Worm (Caenorhabditis elegans): ENCODE data around the gene F17C11.11.

Gene F17C11.11

ce11 chrV:10904795-10905194 lies 33.8 kb downstream of the F17C11.11 start:
- peak; percentile 6 for TF ChIP-seq unc-120 (tag; optimal IDR thresholded peaks at IDR 0.05; ENCODE audit: poor library complexity, severe bottlenecking)
- peak; percentile 68 for TF ChIP-seq ces-1 (GFP tag; optimal IDR thresholded peaks at IDR 0.05)
- TF ChIP-seq flh-1 (GFP tag; optimal IDR thresholded peaks at IDR 0.05) = no peak

- TF ChIP-seq ceh-39 (tag; optimal IDR thresholded peaks at IDR 0.05) = no peak
- TF ChIP-seq ceh-43 (GFP tag; optimal IDR thresholded peaks at IDR 0.05) = no peak
- TF ChIP-seq drap-1 (GFP tag; optimal IDR thresholded peaks at IDR 0.05) = no peak
- peak; percentile 48 for TF ChIP-seq ces-1 (GFP tag; optimal IDR thresholded peaks at IDR 0.05)
- TF ChIP-seq cnd-1 (tag; optimal IDR thresholded peaks at IDR 0.05) = no peak
These were observed 34.9 kb downstream of the F17C11.11 start, which contains the start of gene F32D8.15 for ce11 chrV:10903748-10904147. F32D8.15 (plus strand) TSS chrV:10904048.

- no peak for TF ChIP-seq tbx-8 (GFP tag; optimal IDR thresholded peaks at IDR 0.05)
- TF ChIP-seq ceh-83 (GFP tag; optimal IDR thresholded peaks at IDR 0.05) = no peak
- TF ChIP-seq sem-2 (GFP tag; optimal IDR thresholded peaks at IDR 0.05) = no peak
- TF ChIP-seq lin-32 (GFP tag; optimal IDR thresholded peaks at IDR 0.05) = no peak
- TF ChIP-seq ces-1 (GFP tag; optimal IDR thresholded peaks at IDR 0.05) = no peak
- TF ChIP-seq blmp-1 (tag; optimal IDR thresholded peaks at IDR 0.05) = no peak
- TF ChIP-seq flh-1 (GFP tag; optimal IDR thresholded peaks at IDR 0.05) = no peak
- no peak for TF ChIP-seq bed-3 (GFP tag; optimal IDR thresholded peaks at IDR 0.05)
- no peak for TF ChIP-seq lsy-2 (tag; optimal IDR thresholded peaks at IDR 0.05)
- TF ChIP-seq elt-3 (tag; optimal IDR thresholded peaks at IDR 0.05) = no peak
- no peak for TF ChIP-seq drap-1 (GFP tag; optimal IDR thresholded peaks at IDR 0.05)
- TF ChIP-seq ceh-39 (tag; optimal IDR thresholded peaks at IDR 0.05) = no peak
- no peak for TF ChIP-seq unc-39 (tag; optimal IDR thresholded peaks at IDR 0.05)
- no peak for TF ChIP-seq mls-2 (tag; optimal IDR thresholded peaks at IDR 0.05)
- no peak for TF ChIP-seq nhr-2 (tag; optimal IDR thresholded peaks at IDR 0.05)
These were observed 35.9 kb downstream of the F17C11.11 start, which contains the start of gene F32D8.8 for ce11 chrV:10902682-10903081. F32D8.8 (minus strand) TSS chrV:10902782.

- TF ChIP-seq mls-2 (tag; optimal IDR thresholded peaks at IDR 0.05) (no peak), lsy-2 (tag; optimal IDR thresholded peaks at IDR 0.05) (no peak), hlh-1 (tag; optimal IDR thresholded peaks at IDR 0.05) (no peak), M03D4.4 (tag; optimal IDR thresholded peaks at IDR 0.05) (no peak), pha-4 (tag; optimal IDR thresholded peaks at IDR 0.05) (no peak), sptf-1 (tag; optimal IDR thresholded peaks at IDR 0.05) (no peak), flh-1 (GFP tag; optimal IDR thresholded peaks at IDR 0.05) (no peak), unc-62 (GFP tag; optimal IDR thresholded peaks at IDR 0.05) (no peak), blmp-1 (tag; optimal IDR thresholded peaks at IDR 0.05) (no peak), nhr-2 (tag; optimal IDR thresholded peaks at IDR 0.05) (no peak), unc-120 (tag; optimal IDR thresholded peaks at IDR 0.05; ENCODE audit: poor library complexity, severe bottlenecking) (no peak), ceh-39 (tag; optimal IDR thresholded peaks at IDR 0.05) (no peak), ztf-11 (tag; optimal IDR thresholded peaks at IDR 0.05) (no peak)
These were observed 37.5 kb downstream of the F17C11.11 start, which contains the start of gene spp-16 for ce11 chrV:10901125-10901524. spp-16 (minus strand) TSS chrV:10901303.

- TF ChIP-seq elt-1 (tag; optimal IDR thresholded peaks at IDR 0.05; ENCODE audit: borderline replicate concordance, insufficient read depth) = peak; percentile 64
- TF ChIP-seq ceh-39 (tag; optimal IDR thresholded peaks at IDR 0.05) = no peak
- no peak for TF ChIP-seq elt-3 (tag; optimal IDR thresholded peaks at IDR 0.05)
These were observed 40.0 kb downstream of the F17C11.11 start for ce11 chrV:10898629-10899028.

- TF ChIP-seq unc-62 (GFP tag; optimal IDR thresholded peaks at IDR 0.05) (peak; percentile 15), pha-4 (tag; optimal IDR thresholded peaks at IDR 0.05) (no peak)
These were observed 40.5 kb downstream of the F17C11.11 start, which contains the start of gene F32D8.7 for ce11 chrV:10898107-10898506. F32D8.7 (plus strand) TSS chrV:10898435.

- TF ChIP-seq flh-1 (GFP tag; optimal IDR thresholded peaks at IDR 0.05) (no peak), unc-62 (GFP tag; optimal IDR thresholded peaks at IDR 0.05) (peak; percentile 94), nhr-2 (tag; optimal IDR thresholded peaks at IDR 0.05) (peak; percentile 80), hlh-1 (tag; optimal IDR thresholded peaks at IDR 0.05) (peak; percentile 88), lin-32 (GFP tag; optimal IDR thresholded peaks at IDR 0.05) (no peak), unc-120 (tag; optimal IDR thresholded peaks at IDR 0.05; ENCODE audit: poor library complexity, severe bottlenecking) (peak; percentile 98), unc-39 (tag; optimal IDR thresholded peaks at IDR 0.05) (peak; percentile 42), bed-3 (GFP tag; optimal IDR thresholded peaks at IDR 0.05) (peak; percentile 52), mep-1 (tag; optimal IDR thresholded peaks at IDR 0.05) (peak; percentile 99), zip-8 (tag; optimal IDR thresholded peaks at IDR 0.05) (no peak), pha-4 (tag; optimal IDR thresholded peaks at IDR 0.05) (peak; percentile 99), lsy-2 (tag; optimal IDR thresholded peaks at IDR 0.05) (peak; percentile 92), ceh-83 (GFP tag; optimal IDR thresholded peaks at IDR 0.05) (peak; percentile 70), ceh-43 (GFP tag; optimal IDR thresholded peaks at IDR 0.05) (peak; percentile 64), sem-2 (GFP tag; optimal IDR thresholded peaks at IDR 0.05) (no peak), ceh-39 (tag; optimal IDR thresholded peaks at IDR 0.05) (peak; percentile 99), nhr-28 (tag; optimal IDR thresholded peaks at IDR 0.05) (peak; percentile 14), drap-1 (GFP tag; optimal IDR thresholded peaks at IDR 0.05) (peak; percentile 88), ham-2 (GFP tag; optimal IDR thresholded peaks at IDR 0.05) (peak; percentile 60), ztf-11 (tag; optimal IDR thresholded peaks at IDR 0.05) (peak; percentile 60), cnd-1 (tag; optimal IDR thresholded peaks at IDR 0.05) (peak; percentile 74), mab-5 (tag; optimal IDR thresholded peaks at IDR 0.05) (no peak), ces-1 (GFP tag; optimal IDR thresholded peaks at IDR 0.05) (peak; percentile 84), nhr-76 (tag; optimal IDR thresholded peaks at IDR 0.05) (no peak), blmp-1 (tag; optimal IDR thresholded peaks at IDR 0.05) (peak; percentile 33), mls-2 (tag; optimal IDR thresholded peaks at IDR 0.05) (peak; percentile 85), nhr-12 (tag; optimal IDR thresholded peaks at IDR 0.05) (peak; percentile 92), nhr-237 (tag; optimal IDR thresholded peaks at IDR 0.05) (peak; percentile 97), sptf-1 (tag; optimal IDR thresholded peaks at IDR 0.05) (peak; percentile 92)
These were observed 41.4 kb downstream of the F17C11.11 start for ce11 chrV:10897172-10897571.

All from whole organism, mixed stage, embryonic.